Worm (Caenorhabditis elegans) whole organism, L4 larva: Measurements from ENCODE around the gene gei-13.

Experiments
- F37D6.2 ChIP-seq: sonication (generic microtip); optimal IDR thresholded peaks from 2 replicates; lab custom pipeline; 2016; ENCODE audit warnings: mild to moderate bottlenecking, missing genetic modification characterization, missing compliant biosample characterization
- F44E2.7 ChIP-seq: fragments of 200-800 bp; sonication (Bioruptor generic); IDR thresholded peaks from 2 replicates; pipeline ENCODE4 v2.1.2; 2022; ENCODE audit warnings: missing genetic modification characterization, missing compliant biosample characterization
- dpl-1 ChIP-seq: fragments of 150-350 bp; optimal IDR thresholded peaks from 2 replicates; lab custom pipeline; 2014; ENCODE audit warnings: missing biosample characterization, missing genetic modification reagents, missing genetic modification characterization
- hmg-1.1 ChIP-seq: fragments of 200-800 bp; sonication (Bioruptor generic); IDR thresholded peaks from 2 replicates; pipeline ENCODE4 v1.3.6; 2022; ENCODE audit warnings: missing genetic modification reagents, missing genetic modification characterization, missing compliant biosample characterization
- snpc-4 ChIP-seq: fragments of 150-350 bp; optimal IDR thresholded peaks from 2 replicates; lab custom pipeline; 2014; ENCODE audit warnings: missing biosample characterization, missing genetic modification characterization
- zfp-3 ChIP-seq: fragments of 200-800 bp; sonication (Bioruptor generic); conservative IDR thresholded peaks from 2 replicates; pipeline ENCODE4 v1.3.6; 2022; ENCODE audit warnings: missing genetic modification reagents, missing genetic modification characterization, missing compliant biosample characterization

- TF ChIP-seq dpl-1 (GFP tag; lab: Kevin White, UChicago) (no peak), hmg-1.1 (GFP tag; lab: Robert Waterston, UW) (no peak), F44E2.7 (GFP tag; lab: Robert Waterston, UW) (no peak), snpc-4 (tag; lab: Kevin White, UChicago) (no peak), F37D6.2 (tag; lab: Kevin White, UChicago) (no peak), zfp-3 (GFP tag; lab: Robert Waterston, UW) (no peak)
These were observed 27.0 kb upstream of the gei-13 start for ce11 chrIII:9663943-9664342.
